Fruit fly (Drosophila melanogaster) whole organism, adult: ENCODE data around the gene mid.

Experiments used
- CG11617 ChIP-seq: fragments of 200-800 bp; sonication (Bioruptor generic); optimal IDR thresholded peaks from 2 replicates; lab custom pipeline; 2017; ENCODE audit warnings: mild to moderate bottlenecking, missing biosample characterization, missing genetic modification reagents, missing genetic modification characterization
- CG14711 ChIP-seq: fragments of 200-800 bp; sonication (Bioruptor generic); optimal IDR thresholded peaks from 2 replicates; lab custom pipeline; 2018; ENCODE audit warnings: missing biosample characterization, mild to moderate bottlenecking, missing genetic modification characterization, moderate library complexity
- CG1620 ChIP-seq: fragments of 200-800 bp; sonication (Bioruptor generic); optimal IDR thresholded peaks from 2 replicates; lab custom pipeline; 2016; ENCODE audit warnings: missing biosample characterization, missing genetic modification characterization
- CG33017 ChIP-seq: fragments of 200-800 bp; sonication (Bioruptor generic); optimal IDR thresholded peaks from 2 replicates; lab custom pipeline; 2018; ENCODE audit warnings: missing biosample characterization, mild to moderate bottlenecking, missing genetic modification characterization, moderate library complexity
- CG7045 ChIP-seq: fragments of 200-800 bp; sonication (Bioruptor generic); optimal IDR thresholded peaks from 2 replicates; lab custom pipeline; 2017; ENCODE audit warnings: missing biosample characterization, mild to moderate bottlenecking, missing genetic modification characterization
- Clk ChIP-seq: fragments of 200-800 bp; sonication (Bioruptor generic); optimal IDR thresholded peaks from 2 replicates; lab custom pipeline; 2017; ENCODE audit warnings: missing biosample characterization, missing genetic modification characterization
- Crg-1 ChIP-seq: fragments of 200-800 bp; sonication (Bioruptor generic); optimal IDR thresholded peaks from 2 replicates; lab custom pipeline; 2016; ENCODE audit warnings: missing biosample characterization, missing genetic modification characterization
- Hr96 ChIP-seq: fragments of 200-800 bp; sonication (Bioruptor generic); optimal IDR thresholded peaks from 2 replicates; lab custom pipeline; 2016; ENCODE audit warnings: missing biosample characterization, missing genetic modification characterization
- bab1 ChIP-seq: fragments of 200-800 bp; sonication (Bioruptor generic); optimal IDR thresholded peaks from 3 replicates; lab custom pipeline; 2019; ENCODE audit warnings: missing biosample characterization, mild to moderate bottlenecking, missing genetic modification characterization, moderate library complexity
- cic ChIP-seq: fragments of 200-800 bp; sonication (Bioruptor generic); optimal IDR thresholded peaks from 2 replicates; lab custom pipeline; 2017; ENCODE audit warnings: missing biosample characterization, mild to moderate bottlenecking, missing genetic modification characterization, moderate library complexity
- kay ChIP-seq: fragments of 200-800 bp; sonication (Bioruptor generic); peaks from one replicate; lab custom pipeline; 2016; ENCODE audit warnings: missing biosample characterization, missing genetic modification characterization, borderline replicate concordance
- tj ChIP-seq: fragments of 200-800 bp; sonication (Bioruptor generic); optimal IDR thresholded peaks from 3 replicates; lab custom pipeline; 2017; ENCODE audit warnings: missing biosample characterization, mild to moderate bottlenecking, missing genetic modification characterization, moderate library complexity

dm6 chr2L:5496468-5497093, 35.1 kb downstream of the mid start:
- no peak for TF ChIP-seq cic
- no peak for TF ChIP-seq CG7045 (GFP tag; lab: Kevin White, UChicago)
- no peak for TF ChIP-seq kay (GFP tag; lab: Kevin White, UChicago)
- TF ChIP-seq Clk = no peak
- no peak for TF ChIP-seq CG14711 (tag; lab: Kevin White, UChicago)
- no peak for TF ChIP-seq CG33017 (tag; lab: Kevin White, UChicago)
- no peak for TF ChIP-seq Hr96 (GFP tag; lab: Kevin White, UChicago)
- TF ChIP-seq CG1620 (GFP tag; lab: Kevin White, UChicago) = no peak
- TF ChIP-seq CG11617 = no peak
- no peak for TF ChIP-seq bab1 (GFP tag; lab: Kevin White, UChicago)
- TF ChIP-seq tj (GFP tag; lab: Kevin White, UChicago) = no peak
- no peak for TF ChIP-seq Crg-1 (GFP tag; lab: Kevin White, UChicago)
